Fruit fly (Drosophila melanogaster): ENCODE measurements around the gene CG14088.

dm6 chr3L:19294235-19294612, 23.8 kb upstream of the CG14088 start, which contains the start of gene fal:
- no peak for TF ChIP-seq CG4496 (GFP tag; IDR thresholded peaks at IDR 0.05)
- TF ChIP-seq Pif1B (GFP tag; optimal IDR thresholded peaks at IDR 0.05) = no peak
- TF ChIP-seq Pif1A (GFP tag; optimal IDR thresholded peaks at IDR 0.05) = no peak
- TF ChIP-seq CG15710 (tag; optimal IDR thresholded peaks at IDR 0.05) = no peak
- no peak for TF ChIP-seq CG8301 (tag; optimal IDR thresholded peaks at IDR 0.05)
- no peak for TF ChIP-seq CG13204 (GFP tag; optimal IDR thresholded peaks at IDR 0.05)
- no peak for TF ChIP-seq CG10348 (GFP tag; IDR thresholded peaks at IDR 0.05)
- no peak for TF ChIP-seq gl (tag; optimal IDR thresholded peaks at IDR 0.05)
- TF ChIP-seq CG8159 (tag; optimal IDR thresholded peaks at IDR 0.05) = no peak
- TF ChIP-seq EcR (GFP tag; optimal IDR thresholded peaks at IDR 0.05) = no peak
